Fruit fly (Drosophila melanogaster) Kc167 (cell line): ENCODE results near the gene CG8312.

Experiments used
- Myc ChIP-seq: fragments of >200 bp; optimal IDR thresholded peaks from 2 replicates; lab custom pipeline; 2017; ENCODE audit warnings: missing external identifiers
- Sin3A ChIP-seq: fragments of >200 bp; optimal IDR thresholded peaks from 2 replicates; lab custom pipeline; 2018; ENCODE audit warnings: missing external identifiers
- h ChIP-seq: fragments of >200 bp; optimal IDR thresholded peaks from 3 replicates; lab custom pipeline; 2018; ENCODE audit warnings: missing external identifiers
- insv ChIP-seq: fragments of >200 bp; optimal IDR thresholded peaks from 3 replicates; lab custom pipeline; 2018; ENCODE audit warnings: missing external identifiers
- psq ChIP-seq: fragments of >200 bp; optimal IDR thresholded peaks from 2 replicates; lab custom pipeline; 2017; ENCODE audit warnings: missing external identifiers
- ttk ChIP-seq: sonication (Bioruptor generic); optimal IDR thresholded peaks from 2 replicates; lab custom pipeline; 2017; ENCODE audit warnings: missing external identifiers

dm6 chr3R:9674196-9674693 lies 83.1 kb downstream of the CG8312 start, which contains the start of gene Dhc1:
- TF ChIP-seq h (lab: Kevin White, UChicago) (no peak), psq (lab: Kevin White, UChicago) (no peak), Sin3A (lab: Kevin White, UChicago) (no peak), insv (lab: Kevin White, UChicago) (no peak), ttk (lab: Kevin White, UChicago) (no peak), Myc (no peak)
